Worm (Caenorhabditis elegans) whole organism, early embryonic: ENCODE measurements around the gene ugt-43.
A peak's percentile ranks its signal among the peaks of the same experiment; 100 is the strongest.

Experiments used
- B0310.2 ChIP-seq: sonication (generic microtip); optimal IDR thresholded peaks from 2 replicates; lab custom pipeline; 2016; ENCODE audit warnings: mild to moderate bottlenecking, missing genetic modification characterization, missing compliant biosample characterization
- F13C5.2 ChIP-seq: sonication (generic microtip); optimal IDR thresholded peaks from 2 replicates; lab custom pipeline; 2017; ENCODE audit warnings: mild to moderate bottlenecking, missing genetic modification characterization, inconsistent platforms, missing compliant biosample characterization
- aly-1 ChIP-seq: sonication (generic microtip); optimal IDR thresholded peaks from 2 replicates; lab custom pipeline; 2016; ENCODE audit warnings: missing genetic modification characterization, missing compliant biosample characterization
- ama-1 ChIP-seq: fragments of 150-350 bp; optimal IDR thresholded peaks from 2 replicates; lab custom pipeline; 2014
- ceh-13 ChIP-seq: fragments of 200-800 bp; sonication (Bioruptor generic); optimal IDR thresholded peaks from 2 replicates; lab custom pipeline; 2018; ENCODE audit warnings: mild to moderate bottlenecking, missing genetic modification characterization, missing compliant biosample characterization
- ceh-36 ChIP-seq: sonication (generic microtip); optimal IDR thresholded peaks from 2 replicates; lab custom pipeline; 2016; ENCODE audit warnings: missing genetic modification characterization, inconsistent platforms, missing compliant biosample characterization
- ets-7 ChIP-seq: sonication (generic microtip); optimal IDR thresholded peaks from 2 replicates; lab custom pipeline; 2016; ENCODE audit warnings: missing genotype, missing genetic modification characterization, missing compliant biosample characterization
- flt-1 ChIP-seq: fragments of 200-800 bp; sonication (Bioruptor generic); IDR thresholded peaks from 2 replicates; pipeline ENCODE4 v1.3.6; 2022; ENCODE audit warnings: missing genetic modification characterization, missing compliant biosample characterization
- hmbx-1 ChIP-seq: sonication (generic microtip); optimal IDR thresholded peaks from 2 replicates; lab custom pipeline; 2016; ENCODE audit warnings: mild to moderate bottlenecking, missing genetic modification characterization, missing compliant biosample characterization
- hmg-4 ChIP-seq: fragments of 200-800 bp; sonication (Bioruptor generic); optimal IDR thresholded peaks from 2 replicates; lab custom pipeline; 2018; ENCODE audit warnings: mild to moderate bottlenecking, missing genetic modification characterization, missing compliant biosample characterization
- hnd-1 ChIP-seq: sonication (generic microtip); optimal IDR thresholded peaks from 2 replicates; lab custom pipeline; 2016; ENCODE audit warnings: missing genetic modification characterization, missing compliant biosample characterization
- pes-1 ChIP-seq: fragments of 200-800 bp; sonication (Bioruptor generic); IDR thresholded peaks from 2 replicates; pipeline ENCODE4 v1.3.6; 2022; ENCODE audit warnings: missing genetic modification reagents, missing genetic modification characterization, missing compliant biosample characterization
- scrt-1 ChIP-seq: fragments of 200-800 bp; sonication (Bioruptor generic); IDR thresholded peaks from 2 replicates; pipeline ENCODE4 v1.3.6; 2022; ENCODE audit warnings: missing genetic modification characterization, missing compliant biosample characterization
- sea-1 ChIP-seq: fragments of 200-800 bp; sonication (Bioruptor generic); conservative IDR thresholded peaks from 2 replicates; pipeline ENCODE4 v1.3.6; 2022; ENCODE audit warnings: missing genetic modification characterization, missing compliant biosample characterization
- tbx-11 ChIP-seq: fragments of 200-800 bp; sonication (Bioruptor generic); IDR thresholded peaks from 2 replicates; pipeline ENCODE4 v1.3.6; 2022; ENCODE audit warnings: missing genetic modification characterization, missing compliant biosample characterization
- tbx-37 ChIP-seq: fragments of 200-800 bp; sonication (Bioruptor generic); conservative IDR thresholded peaks from 2 replicates; pipeline ENCODE4 v1.3.6; 2022; ENCODE audit warnings: missing genetic modification reagents, missing genetic modification characterization, missing compliant biosample characterization
- tra-4 ChIP-seq: sonication (generic microtip); optimal IDR thresholded peaks from 2 replicates; lab custom pipeline; 2017; ENCODE audit warnings: missing genetic modification characterization, missing compliant biosample characterization

The ugt-43 gene

ce11 chrIV:10463987-10464638 lies at the start of gene ugt-43:
Gene ugt-43, plus strand, starts transcription at chrIV:10464588.
- no peak for TF ChIP-seq tbx-37
- TF ChIP-seq ama-1 (lab: Kevin White, UChicago) = no peak
- TF ChIP-seq tra-4 = no peak
- TF ChIP-seq ets-7 (tag; lab: Kevin White, UChicago) = no peak
- no peak for TF ChIP-seq ceh-36 (tag; lab: Kevin White, UChicago)
- TF ChIP-seq hmg-4 = no peak
- no peak for TF ChIP-seq tbx-11 (GFP tag; lab: Robert Waterston, UW)
- TF ChIP-seq flt-1 = no peak
- no peak for TF ChIP-seq scrt-1
- no peak for TF ChIP-seq F13C5.2 (tag; lab: Kevin White, UChicago)
- no peak for TF ChIP-seq aly-1 (tag; lab: Kevin White, UChicago)
- TF ChIP-seq ceh-13 (GFP tag; lab: Kevin White, UChicago) = no peak
- no peak for TF ChIP-seq sea-1 (GFP tag; lab: Robert Waterston, UW)
- TF ChIP-seq pes-1 (GFP tag; lab: Robert Waterston, UW) = no peak

- no peak for TF ChIP-seq ceh-13 (GFP tag; lab: Kevin White, UChicago)
- TF ChIP-seq F13C5.2 (tag; lab: Kevin White, UChicago) = no peak
Measured at ce11 chrIV:10417781-10418180, 46.6 kb upstream of the ugt-43 start, which contains the start of gene F13B12.6. Gene F13B12.6, minus strand, starts transcription at chrIV:10417881.

ce11 chrIV:10419896-10420295 lies 44.5 kb upstream of the ugt-43 start:
- TF ChIP-seq B0310.2 (tag; lab: Kevin White, UChicago) = no peak
- no peak for TF ChIP-seq sea-1 (GFP tag; lab: Robert Waterston, UW)
- no peak for TF ChIP-seq tbx-37
- no peak for TF ChIP-seq ceh-13 (GFP tag; lab: Kevin White, UChicago)
- no peak for TF ChIP-seq tra-4
- TF ChIP-seq ets-7 (tag; lab: Kevin White, UChicago) = no peak
- TF ChIP-seq F13C5.2 (tag; lab: Kevin White, UChicago) = no peak
- no peak for TF ChIP-seq hmg-4
- TF ChIP-seq hnd-1 (tag; lab: Kevin White, UChicago) = no peak
- TF ChIP-seq ama-1 (lab: Kevin White, UChicago) = no peak
- no peak for TF ChIP-seq hmbx-1
- no peak for TF ChIP-seq flt-1
- no peak for TF ChIP-seq aly-1 (tag; lab: Kevin White, UChicago)
- no peak for TF ChIP-seq scrt-1
- no peak for TF ChIP-seq tbx-11 (GFP tag; lab: Robert Waterston, UW)
- no peak for TF ChIP-seq pes-1 (GFP tag; lab: Robert Waterston, UW)
- no peak for TF ChIP-seq ceh-36 (tag; lab: Kevin White, UChicago)

- TF ChIP-seq F13C5.2 (tag; lab: Kevin White, UChicago) = no peak
- no peak for TF ChIP-seq ama-1 (lab: Kevin White, UChicago)
- TF ChIP-seq flt-1 = no peak
- TF ChIP-seq tbx-37 = no peak
- TF ChIP-seq ceh-36 (tag; lab: Kevin White, UChicago) = no peak
Measured at ce11 chrIV:10420440-10420839, 43.9 kb upstream of the ugt-43 start.

DNA sequence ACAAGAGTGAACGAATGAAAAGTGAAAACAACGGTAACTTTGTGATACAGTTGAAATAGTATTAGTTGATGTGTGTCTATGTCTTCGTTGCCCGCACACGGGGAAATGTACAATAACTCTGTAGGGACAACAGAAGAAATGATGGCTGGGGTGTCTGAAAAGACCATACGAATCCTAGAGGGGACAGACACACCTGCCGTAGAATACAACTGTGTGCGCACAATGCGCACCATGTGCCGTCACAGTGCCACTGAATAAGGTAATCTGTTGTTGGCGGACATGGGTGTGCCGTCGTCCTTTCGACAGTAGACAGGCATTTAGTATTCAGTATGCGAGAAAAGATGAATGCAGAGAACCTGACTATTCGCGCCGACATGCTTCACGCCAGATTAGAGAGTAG lies 43.1 kb upstream of the ugt-43 start:
- TF ChIP-seq hmg-4 (peak; percentile 15), hmbx-1 (no peak)

DNA sequence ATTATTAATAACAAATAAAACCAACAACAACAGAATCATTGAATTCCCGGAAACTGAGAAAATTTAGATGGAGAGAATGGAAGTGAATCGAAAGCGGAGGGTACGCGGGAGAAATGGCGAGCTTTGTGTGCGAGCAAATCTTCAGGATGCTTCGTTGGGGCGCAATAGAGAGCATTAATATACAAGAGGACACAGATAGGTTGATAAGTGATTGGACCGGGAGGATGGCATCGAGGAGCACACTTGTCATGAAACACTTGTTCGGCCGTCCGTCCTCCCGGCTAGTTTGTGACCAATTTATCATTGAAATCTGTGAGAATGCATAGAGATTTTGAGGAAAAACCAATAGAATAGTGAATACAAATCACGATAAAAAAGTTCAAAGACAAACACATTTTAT lies 42.2 kb upstream of the ugt-43 start:
- TF ChIP-seq F13C5.2 (tag; lab: Kevin White, UChicago) = no peak
- TF ChIP-seq tbx-37 = no peak
- TF ChIP-seq B0310.2 (tag; lab: Kevin White, UChicago) = no peak
- no peak for TF ChIP-seq hmg-4
- no peak for TF ChIP-seq tbx-11 (GFP tag; lab: Robert Waterston, UW)
- TF ChIP-seq flt-1 = no peak
- no peak for TF ChIP-seq aly-1 (tag; lab: Kevin White, UChicago)
- TF ChIP-seq tra-4 = no peak
- no peak for TF ChIP-seq sea-1 (GFP tag; lab: Robert Waterston, UW)
- TF ChIP-seq ceh-36 (tag; lab: Kevin White, UChicago) = no peak
- TF ChIP-seq pes-1 (GFP tag; lab: Robert Waterston, UW) = no peak
- TF ChIP-seq ama-1 (lab: Kevin White, UChicago) = no peak

ce11 chrIV:10424535-10424934 lies 39.9 kb upstream of the ugt-43 start, which contains the start of gene F13B12.1:
Gene F13B12.1, minus strand, starts transcription at chrIV:10424635.
- no peak for TF ChIP-seq flt-1
- no peak for TF ChIP-seq tbx-11 (GFP tag; lab: Robert Waterston, UW)
- TF ChIP-seq ceh-13 (GFP tag; lab: Kevin White, UChicago) = no peak
- no peak for TF ChIP-seq B0310.2 (tag; lab: Kevin White, UChicago)
- no peak for TF ChIP-seq F13C5.2 (tag; lab: Kevin White, UChicago)
- no peak for TF ChIP-seq hnd-1 (tag; lab: Kevin White, UChicago)
- TF ChIP-seq pes-1 (GFP tag; lab: Robert Waterston, UW) = no peak
- TF ChIP-seq ceh-36 (tag; lab: Kevin White, UChicago) = no peak
- TF ChIP-seq ets-7 (tag; lab: Kevin White, UChicago) = no peak
- no peak for TF ChIP-seq tra-4
- TF ChIP-seq hmg-4 = no peak
- TF ChIP-seq tbx-37 = no peak
- TF ChIP-seq scrt-1 = no peak
- TF ChIP-seq ama-1 (lab: Kevin White, UChicago) = no peak
- TF ChIP-seq aly-1 (tag; lab: Kevin White, UChicago) = no peak
- TF ChIP-seq hmbx-1 = no peak
- TF ChIP-seq sea-1 (GFP tag; lab: Robert Waterston, UW) = no peak

DNA sequence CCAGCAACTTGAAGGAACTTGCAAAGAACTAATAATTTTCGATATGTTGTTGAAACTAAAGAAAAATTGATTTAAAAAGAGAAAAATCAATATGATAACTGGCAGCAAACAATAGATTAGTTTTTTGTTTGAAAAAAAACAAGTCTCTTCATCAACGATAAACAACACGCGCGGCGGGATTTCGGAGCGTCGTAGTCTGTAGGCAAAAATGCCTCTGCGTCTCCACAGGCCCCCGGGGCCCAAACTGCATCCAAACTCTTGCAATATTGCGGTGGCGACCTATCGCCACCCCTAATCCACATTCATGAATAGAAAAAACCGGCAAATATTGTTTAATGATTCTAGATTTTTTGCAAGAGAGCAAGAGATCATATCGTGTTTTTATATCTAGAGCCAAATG lies 39.3 kb upstream of the ugt-43 start:
- peak; percentile 8 for TF ChIP-seq F13C5.2 (tag; lab: Kevin White, UChicago)
- TF ChIP-seq scrt-1 = no peak
